Worm (Caenorhabditis elegans) whole organism, L2 larva: Measurements from ENCODE around the gene Y43F4A.4.

Source experiments
- aly-2 ChIP-seq: fragments of 150-350 bp; optimal IDR thresholded peaks from 2 replicates; lab custom pipeline; 2014; ENCODE audit warnings: missing biosample characterization, missing genetic modification characterization
- egl-27 ChIP-seq: sonication (generic microtip); optimal IDR thresholded peaks from 3 replicates; lab custom pipeline; 2017; ENCODE audit warnings: missing biosample characterization, missing genetic modification reagents, missing genetic modification characterization
- elt-3 ChIP-seq: sonication (generic microtip); optimal IDR thresholded peaks from 2 replicates; lab custom pipeline; 2017; ENCODE audit warnings: missing biosample characterization, missing genetic modification characterization
- lsy-2 ChIP-seq, 2 experiments: fragments of 150-350 bp in 1 of 2; sonication (generic microtip) in 1 of 2; optimal IDR thresholded peaks; 2 replicates each; lab custom pipeline; 2014 to 2017; ENCODE audit warnings: missing biosample characterization in 2 of 2, missing genetic modification characterization in 2 of 2
- nhr-12 ChIP-seq: fragments of 150-350 bp; optimal IDR thresholded peaks from 2 replicates; lab custom pipeline; 2014; ENCODE audit warnings: missing biosample characterization, missing genetic modification characterization
- nhr-237 ChIP-seq: fragments of 150-350 bp; optimal IDR thresholded peaks from 2 replicates; lab custom pipeline; 2014; ENCODE audit warnings: missing biosample characterization, missing genetic modification characterization
- snpc-4 ChIP-seq: fragments of 150-350 bp; optimal IDR thresholded peaks from 2 replicates; lab custom pipeline; 2014; ENCODE audit warnings: missing biosample characterization, missing genetic modification characterization
- ztf-11 ChIP-seq: sonication (generic microtip); optimal IDR thresholded peaks from 2 replicates; lab custom pipeline; 2017; ENCODE audit warnings: missing biosample characterization, missing genetic modification characterization

- no peak for TF ChIP-seq egl-27
- TF ChIP-seq snpc-4 (tag; lab: Kevin White, UChicago) = no peak
- TF ChIP-seq nhr-12 (tag; lab: Kevin White, UChicago) = no peak
- no peak for TF ChIP-seq nhr-237 (tag; lab: Kevin White, UChicago)
- no peak for TF ChIP-seq ztf-11 (tag; lab: Kevin White, UChicago)
- TF ChIP-seq aly-2 (tag; lab: Kevin White, UChicago) = no peak
- no peak for TF ChIP-seq lsy-2 (tag; optimal IDR thresholded peaks at IDR 0.05; lab: Kevin White, UChicago)
- TF ChIP-seq elt-3 (tag; lab: Kevin White, UChicago) = no peak
Measured at ce11 chrIII:13267046-13267445, 21.7 kb downstream of the Y43F4A.4 start.
